Worm (Caenorhabditis elegans) whole organism, L4/young adult: ENCODE data around the gene R74.2.

Experiments used
- W03F9.2 ChIP-seq: fragments of 150-350 bp; optimal IDR thresholded peaks from 2 replicates; lab custom pipeline; 2014; ENCODE audit warnings: missing biosample characterization, missing genetic modification characterization
- dao-5 ChIP-seq: sonication (generic microtip); optimal IDR thresholded peaks from 2 replicates; lab custom pipeline; 2016; ENCODE audit warnings: missing genotype, missing genetic modification characterization, moderate library complexity, missing compliant biosample characterization
- him-1 ChIP-seq: sonication (generic microtip); optimal IDR thresholded peaks from 2 replicates; lab custom pipeline; 2016; ENCODE audit warnings: missing genotype, missing genetic modification reagents, missing genetic modification characterization, missing compliant biosample characterization

DNA sequence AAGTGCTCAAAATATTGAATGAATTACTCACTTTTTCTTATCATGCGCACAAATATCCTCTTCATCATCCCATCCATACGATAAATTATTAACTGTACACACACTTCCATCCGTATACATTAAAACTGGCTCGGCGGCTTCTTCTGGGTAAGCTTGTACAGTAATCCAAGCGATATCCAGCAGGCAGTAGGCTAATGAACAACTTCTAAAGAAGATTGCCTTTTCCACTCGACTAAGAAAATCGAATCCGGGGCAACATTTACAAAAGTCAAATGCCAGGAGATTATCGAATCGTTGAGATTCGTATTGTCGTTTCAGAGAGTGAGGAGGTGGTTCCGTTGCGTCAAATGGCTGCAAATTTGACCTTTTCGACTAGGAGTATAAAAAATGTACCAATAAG is 43.4 kb downstream of the R74.2 start:
- TF ChIP-seq W03F9.2 (no peak), him-1 (tag; lab: Kevin White, UChicago) (no peak), dao-5 (tag; lab: Kevin White, UChicago) (no peak)
